Fruit fly (Drosophila melanogaster) S2 (cell line): ENCODE data around the gene CG43131.

Experiments used
- CG8478 ChIP-seq: fragments of >200 bp; optimal IDR thresholded peaks from 2 replicates; lab custom pipeline; 2018
- CTCF ChIP-seq, 2 experiments: fragments of >200 bp; optimal IDR thresholded peaks; 2 replicates each; lab custom pipeline; 2018

dm6 chr3R:5104212-5104611 is 4.8 kb downstream of the CG43131 start:
- no peak for TF ChIP-seq CTCF (optimal IDR thresholded peaks at IDR 0.05; lab: Kevin White, UChicago)
- no peak for TF ChIP-seq CG8478 (lab: Kevin White, UChicago)
